Fruit fly (Drosophila melanogaster) whole organism, pupa: ENCODE results near the gene MFS9.

Source experiments
- CG17806 ChIP-seq: fragments of 200-800 bp; sonication (Bioruptor generic); optimal IDR thresholded peaks from 2 replicates; lab custom pipeline; 2018; ENCODE audit warnings: missing biosample characterization, mild to moderate bottlenecking, missing genetic modification characterization, moderate library complexity
- CG34367 ChIP-seq: fragments of 200-800 bp; sonication (Bioruptor generic); optimal IDR thresholded peaks from 2 replicates; lab custom pipeline; 2018; ENCODE audit warnings: missing biosample characterization, mild to moderate bottlenecking, missing genetic modification characterization
- CG4496 ChIP-seq: fragments of 200-800 bp; sonication (Bioruptor generic); IDR thresholded peaks from 3 replicates; pipeline ENCODE4 v1.3.6; 2022; ENCODE audit warnings: missing biosample characterization, missing genetic modification characterization
- CG8159 ChIP-seq: fragments of 200-800 bp; sonication (Bioruptor generic); optimal IDR thresholded peaks from 3 replicates; lab custom pipeline; 2018; ENCODE audit warnings: missing biosample characterization, mild to moderate bottlenecking, missing genetic modification characterization, moderate library complexity
- D1 ChIP-seq: fragments of 200-800 bp; sonication (Bioruptor generic); optimal IDR thresholded peaks from 2 replicates; lab custom pipeline; 2018; ENCODE audit warnings: missing biosample characterization, mild to moderate bottlenecking, missing genetic modification characterization, moderate library complexity
- Pif1A ChIP-seq: fragments of 200-800 bp; sonication (Bioruptor generic); optimal IDR thresholded peaks from 3 replicates; lab custom pipeline; 2016; ENCODE audit warnings: missing biosample characterization, missing genetic modification characterization
- Pif1B ChIP-seq: fragments of 200-800 bp; sonication (Bioruptor generic); optimal IDR thresholded peaks from 3 replicates; lab custom pipeline; 2016; ENCODE audit warnings: missing biosample characterization, missing genetic modification characterization
- Snoo ChIP-seq: fragments of 200-800 bp; sonication (Bioruptor generic); optimal IDR thresholded peaks from 3 replicates; lab custom pipeline; 2017; ENCODE audit warnings: missing biosample characterization, mild to moderate bottlenecking, missing genetic modification characterization, inconsistent platforms
- gl ChIP-seq: fragments of 200-800 bp; sonication (Bioruptor generic); optimal IDR thresholded peaks from 2 replicates; lab custom pipeline; 2018; ENCODE audit warnings: missing biosample characterization, mild to moderate bottlenecking, missing genetic modification characterization
- rn ChIP-seq: fragments of 200-800 bp; sonication (Bioruptor generic); IDR thresholded peaks from 2 replicates; pipeline ENCODE4 v1.3.6; 2022; ENCODE audit warnings: missing biosample characterization, missing genetic modification characterization

DNA sequence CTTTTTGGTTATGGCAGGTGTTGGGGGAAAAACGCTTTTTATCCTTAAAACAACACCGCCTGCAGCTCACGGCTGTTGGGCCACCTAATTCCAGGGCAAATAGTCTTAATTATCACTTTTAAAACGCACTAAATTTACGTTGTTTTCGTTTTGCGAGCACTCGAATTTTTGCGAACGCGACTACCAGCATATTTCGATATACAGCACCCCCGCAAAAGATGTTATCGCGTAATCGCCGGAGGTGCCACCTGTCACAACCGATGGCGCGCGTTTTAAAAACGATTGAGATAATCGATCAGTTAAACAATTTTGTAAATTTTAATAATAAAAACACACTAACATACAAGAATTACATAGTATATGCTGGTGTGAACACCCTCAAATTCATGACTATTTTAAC is 39.8 kb upstream of the MFS9 start, which contains the start of gene Stat92E:
- TF ChIP-seq rn (GFP tag; lab: Robert Waterston, UW) (no peak), Pif1B (no peak), Pif1A (GFP tag; lab: Kevin White, UChicago) (no peak), D1 (tag; lab: Kevin White, UChicago) (no peak), CG4496 (GFP tag; lab: Robert Waterston, UW) (no peak), Snoo (tag; lab: Kevin White, UChicago) (no peak), CG17806 (tag; lab: Kevin White, UChicago) (no peak), CG34367 (no peak), CG8159 (no peak), gl (no peak)
